Worm (Caenorhabditis elegans): Measurements from ENCODE around the gene cpr-5.

The cpr-5 gene

DNA sequence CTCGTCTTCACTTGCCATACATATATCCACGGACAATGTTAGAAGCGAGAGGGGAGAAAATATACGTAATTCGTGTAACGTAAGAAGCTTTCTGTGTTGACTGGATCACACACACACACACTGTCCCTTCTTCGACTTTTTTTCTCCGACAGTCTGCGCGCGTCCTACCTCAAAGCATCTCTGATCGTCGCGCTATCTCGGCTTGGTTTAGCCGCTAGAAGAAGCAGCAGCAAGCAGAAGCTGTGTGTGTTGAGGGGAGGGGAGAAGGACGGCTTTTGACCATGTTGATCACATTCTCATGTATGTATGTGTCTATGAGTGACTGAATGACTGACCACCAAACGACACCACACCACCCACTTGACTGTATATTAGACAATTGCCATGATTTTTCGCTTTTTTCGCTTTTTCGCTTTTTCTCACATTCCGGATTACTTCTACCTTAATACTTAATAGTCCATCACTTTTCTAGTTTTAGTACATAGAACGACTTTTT, 30.4 kb upstream of the cpr-5 start, which contains the start of gene T21H3.5:
T21H3.5 (minus strand) TSS at position 98 of the 496 bp plus-strand sequence.
- TF ChIP-seq aha-1 (tag; optimal IDR thresholded peaks at IDR 0.05) (no peak), jun-1 (tag; optimal IDR thresholded peaks at IDR 0.05) (no peak), swsn-7 (tag; optimal IDR thresholded peaks at IDR 0.05) (no peak), nhr-11 (tag; optimal IDR thresholded peaks at IDR 0.05) (no peak), efl-3 (GFP tag; optimal IDR thresholded peaks at IDR 0.05) (no peak), blmp-1 (tag; optimal IDR thresholded peaks at IDR 0.05) (peak; percentile 33), pag-3 (tag; optimal IDR thresholded peaks at IDR 0.05; ENCODE audit: borderline replicate concordance, insufficient read depth) (no peak), snpc-4 (tag; optimal IDR thresholded peaks at IDR 0.05) (no peak)

DNA sequence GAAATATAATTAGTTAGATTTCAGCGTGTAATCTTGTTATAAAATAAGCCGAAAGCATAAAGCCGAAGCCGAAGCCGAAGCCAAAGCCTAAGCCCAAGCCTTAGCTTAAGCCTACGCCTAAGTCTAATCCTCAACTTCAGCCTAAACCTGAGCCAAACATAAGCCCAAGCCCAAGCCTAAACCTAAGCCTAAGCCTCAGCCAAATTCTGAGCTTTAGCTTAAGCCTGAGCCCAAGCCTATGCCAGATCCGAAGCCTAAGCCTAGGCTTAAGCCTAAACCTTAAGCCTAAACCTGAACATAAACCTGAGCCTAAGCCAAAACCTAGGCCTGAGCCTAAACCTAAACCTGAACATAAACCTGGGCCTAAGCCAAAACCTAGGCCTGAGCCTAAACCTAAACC, 26.9 kb upstream of the cpr-5 start:
- TF ChIP-seq elt-3 (tag; optimal IDR thresholded peaks at IDR 0.05): no peak
- no peak for TF ChIP-seq C34B4.2 (tag; optimal IDR thresholded peaks at IDR 0.05)
- no peak for TF ChIP-seq irx-1 (tag; optimal IDR thresholded peaks at IDR 0.05)
- TF ChIP-seq F16B12.6 (tag; optimal IDR thresholded peaks at IDR 0.05): no peak
- no peak for TF ChIP-seq nhr-76 (tag; optimal IDR thresholded peaks at IDR 0.05)
- no peak for TF ChIP-seq xbp-1 (tag; optimal IDR thresholded peaks at IDR 0.05)
- TF ChIP-seq alr-1 (tag; optimal IDR thresholded peaks at IDR 0.05; ENCODE audit: borderline replicate concordance): no peak
- TF ChIP-seq nhr-20 (tag; optimal IDR thresholded peaks at IDR 0.05): no peak
- TF ChIP-seq skn-1 (tag; optimal IDR thresholded peaks at IDR 0.05): no peak
- no peak for TF ChIP-seq nhr-71 (tag; optimal IDR thresholded peaks at IDR 0.05)
- TF ChIP-seq nhr-47 (tag; optimal IDR thresholded peaks at IDR 0.05): no peak
- TF ChIP-seq pax-3 (tag; optimal IDR thresholded peaks at IDR 0.05): no peak
- TF ChIP-seq unc-86 (tag; optimal IDR thresholded peaks at IDR 0.05): no peak
- TF ChIP-seq zag-1 (tag; optimal IDR thresholded peaks at IDR 0.05): no peak
- no peak for TF ChIP-seq unc-130 (tag; optimal IDR thresholded peaks at IDR 0.05)
- no peak for TF ChIP-seq fkh-10 (GFP tag; optimal IDR thresholded peaks at IDR 0.05)
- no peak for TF ChIP-seq nhr-12 (tag; optimal IDR thresholded peaks at IDR 0.05)
- TF ChIP-seq nhr-84 (tag; optimal IDR thresholded peaks at IDR 0.05): no peak
- TF ChIP-seq hlh-17 (GFP tag; optimal IDR thresholded peaks at IDR 0.05; ENCODE audit: borderline replicate concordance): no peak
- no peak for TF ChIP-seq lsy-2 (tag; optimal IDR thresholded peaks at IDR 0.05)

DNA sequence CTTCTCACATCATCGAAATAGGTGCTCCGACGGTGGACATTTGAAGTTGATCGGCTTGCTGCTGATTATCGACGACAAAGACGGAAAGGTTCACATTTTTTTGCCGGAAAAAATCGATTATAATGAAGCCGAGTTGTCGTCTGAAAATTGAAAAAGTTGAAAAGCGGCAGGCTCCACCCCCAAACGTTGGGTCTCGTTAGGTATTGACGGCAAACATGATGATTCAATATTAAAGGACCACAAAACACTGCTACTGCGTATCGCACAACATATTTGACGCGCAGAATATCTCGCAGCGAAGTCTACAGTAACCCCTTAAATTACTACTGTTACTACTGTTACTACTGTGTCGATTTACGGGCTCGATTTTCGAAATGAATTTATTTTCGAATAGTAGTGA, 24.4 kb upstream of the cpr-5 start:
- TF ChIP-seq lsy-2 (tag; optimal IDR thresholded peaks at IDR 0.05) (peak in 1 of 2 experiments; percentile 6), mab-9 (GFP tag; IDR thresholded peaks at IDR 0.05) (no peak), lin-39 (tag; optimal IDR thresholded peaks at IDR 0.05) (no peak), ama-1 (optimal IDR thresholded peaks at IDR 0.05) (peak; percentile 23), ceh-63 (GFP tag; optimal IDR thresholded peaks at IDR 0.05) (no peak), rnt-1 (tag; optimal IDR thresholded peaks at IDR 0.05) (peak; percentile 27), nhr-47 (tag; optimal IDR thresholded peaks at IDR 0.05) (peak; percentile 11), nhr-71 (tag; optimal IDR thresholded peaks at IDR 0.05) (peak; percentile 4), dsc-1 (tag; optimal IDR thresholded peaks at IDR 0.05) (peak; percentile 30), ztf-4 (tag; optimal IDR thresholded peaks at IDR 0.05) (peak; percentile 69), fkh-10 (GFP tag; optimal IDR thresholded peaks at IDR 0.05) (peak; percentile 5), C34B4.2 (tag; optimal IDR thresholded peaks at IDR 0.05) (peak; percentile 11)

DNA sequence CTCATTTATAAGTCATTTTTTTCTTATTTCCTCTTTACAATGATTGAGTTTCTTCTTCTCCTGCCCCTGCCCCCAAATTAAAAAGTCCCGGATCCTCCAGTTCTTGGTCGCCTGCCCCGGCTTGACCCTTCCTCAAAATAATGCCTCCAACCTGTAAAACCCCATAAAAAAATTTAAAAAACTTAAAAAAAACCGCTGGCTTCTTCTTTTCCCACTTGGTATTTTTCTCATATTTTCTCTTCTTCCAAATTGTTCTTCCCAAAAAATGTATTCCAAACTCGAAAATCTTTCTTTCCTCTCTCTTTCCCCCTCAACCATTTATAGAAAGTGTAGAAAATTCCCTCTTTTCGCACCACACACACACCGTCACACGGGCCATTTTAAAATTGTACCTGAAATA, 23.6 kb upstream of the cpr-5 start:
- no peak for TF ChIP-seq efl-1 (optimal IDR thresholded peaks at IDR 0.05)
- no peak for TF ChIP-seq efl-1 (GFP tag; optimal IDR thresholded peaks at IDR 0.05 in 1 of 2)
- peak; percentile 15 for TF ChIP-seq lin-14 (GFP tag; optimal IDR thresholded peaks at IDR 0.05)
- TF ChIP-seq mef-2 (tag; optimal IDR thresholded peaks at IDR 0.05): no peak
- no peak for TF ChIP-seq nhr-77 (tag; optimal IDR thresholded peaks at IDR 0.05)
- no peak for TF ChIP-seq fos-1 (tag; optimal IDR thresholded peaks at IDR 0.05)
- no peak for TF ChIP-seq hlh-17 (GFP tag; optimal IDR thresholded peaks at IDR 0.05; ENCODE audit: borderline replicate concordance)
- no peak for TF ChIP-seq ztf-4 (tag; optimal IDR thresholded peaks at IDR 0.05)
- TF ChIP-seq dpl-1 (GFP tag; optimal IDR thresholded peaks at IDR 0.05): no peak
- no peak for TF ChIP-seq nhr-84 (tag; optimal IDR thresholded peaks at IDR 0.05)
- TF ChIP-seq skn-1 (tag; optimal IDR thresholded peaks at IDR 0.05): no peak
- TF ChIP-seq ceh-82 (tag; optimal IDR thresholded peaks at IDR 0.05): peak in 1 of 3 experiments; percentile 9
- TF ChIP-seq egl-27 (tag; optimal IDR thresholded peaks at IDR 0.05): no peak
- TF ChIP-seq C04F5.9 (tag; optimal IDR thresholded peaks at IDR 0.05): no peak

All from whole organism, L1 larva.